Fruit fly (Drosophila melanogaster): ENCODE results near the gene Nsun2.

dm6 chrX:4104132-4104531, 9.4 kb downstream of the Nsun2 start, which contains the start of the genes Xpac and brn:
- TF ChIP-seq CG11762 (GFP tag; optimal IDR thresholded peaks at IDR 0.05; ENCODE audit: insufficient read depth) (no peak), Hr39 (GFP tag; optimal IDR thresholded peaks at IDR 0.05) (no peak), CG3032 (tag; optimal IDR thresholded peaks at IDR 0.05) (no peak), Blimp-1 (GFP tag; optimal IDR thresholded peaks at IDR 0.05) (no peak)
